Worm (Caenorhabditis elegans) whole organism, early embryonic: ENCODE measurements around the gene scl-1.

Experiments
- B0310.2 ChIP-seq: sonication (generic microtip); optimal IDR thresholded peaks from 2 replicates; lab custom pipeline; 2016; ENCODE audit warnings: mild to moderate bottlenecking, missing genetic modification characterization, missing compliant biosample characterization
- ceh-13 ChIP-seq: fragments of 200-800 bp; sonication (Bioruptor generic); optimal IDR thresholded peaks from 2 replicates; lab custom pipeline; 2018; ENCODE audit warnings: mild to moderate bottlenecking, missing genetic modification characterization, missing compliant biosample characterization
- flt-1 ChIP-seq: fragments of 200-800 bp; sonication (Bioruptor generic); IDR thresholded peaks from 2 replicates; pipeline ENCODE4 v1.3.6; 2022; ENCODE audit warnings: missing genetic modification characterization, missing compliant biosample characterization
- hmbx-1 ChIP-seq: sonication (generic microtip); optimal IDR thresholded peaks from 2 replicates; lab custom pipeline; 2016; ENCODE audit warnings: mild to moderate bottlenecking, missing genetic modification characterization, missing compliant biosample characterization
- hmg-4 ChIP-seq: fragments of 200-800 bp; sonication (Bioruptor generic); optimal IDR thresholded peaks from 2 replicates; lab custom pipeline; 2018; ENCODE audit warnings: mild to moderate bottlenecking, missing genetic modification characterization, missing compliant biosample characterization
- pes-1 ChIP-seq: fragments of 200-800 bp; sonication (Bioruptor generic); IDR thresholded peaks from 2 replicates; pipeline ENCODE4 v1.3.6; 2022; ENCODE audit warnings: missing genetic modification reagents, missing genetic modification characterization, missing compliant biosample characterization
- tbx-11 ChIP-seq: fragments of 200-800 bp; sonication (Bioruptor generic); IDR thresholded peaks from 2 replicates; pipeline ENCODE4 v1.3.6; 2022; ENCODE audit warnings: missing genetic modification characterization, missing compliant biosample characterization
- tbx-37 ChIP-seq: fragments of 200-800 bp; sonication (Bioruptor generic); conservative IDR thresholded peaks from 2 replicates; pipeline ENCODE4 v1.3.6; 2022; ENCODE audit warnings: missing genetic modification reagents, missing genetic modification characterization, missing compliant biosample characterization

DNA sequence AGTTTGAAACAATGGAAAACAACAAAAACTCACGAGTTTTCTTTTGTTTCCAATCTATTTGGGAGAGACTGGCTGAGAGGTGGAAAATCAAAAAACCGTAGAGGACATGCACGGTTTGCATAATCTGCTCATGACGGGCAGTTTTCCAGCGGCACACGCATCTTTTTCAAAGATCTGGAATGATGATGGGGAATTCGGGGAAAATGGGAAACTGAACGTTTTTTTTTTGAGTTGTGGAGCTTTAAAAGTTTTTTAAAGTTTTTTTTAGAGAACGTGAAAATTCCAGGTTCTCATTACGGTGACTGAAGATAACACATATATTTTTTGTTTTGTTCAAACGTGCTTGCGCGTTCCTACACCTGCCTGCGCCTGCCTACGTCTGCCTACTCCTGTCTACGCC lies 20.5 kb downstream of the scl-1 start, which contains the start of gene C39E9.7:
- TF ChIP-seq pes-1 (no peak), tbx-37 (no peak), flt-1 (GFP tag; lab: Robert Waterston, UW) (no peak), hmbx-1 (tag; lab: Kevin White, UChicago) (no peak), hmg-4 (no peak), tbx-11 (GFP tag; lab: Robert Waterston, UW) (no peak), ceh-13 (GFP tag; lab: Kevin White, UChicago) (no peak), B0310.2 (tag; lab: Kevin White, UChicago) (no peak)
